Worm (Caenorhabditis elegans) whole organism, young adult: ENCODE measurements around the gene F18E2.15.

ENCODE experiments used
- B0019.2 ChIP-seq: fragments of 200-800 bp; sonication (Bioruptor generic); conservative IDR thresholded peaks from 2 replicates; pipeline ENCODE4 v1.3.6; 2022; ENCODE audit warnings: missing genetic modification reagents, missing genetic modification characterization, missing compliant biosample characterization
- C06A6.2 ChIP-seq: fragments of 200-800 bp; sonication (Bioruptor generic); conservative IDR thresholded peaks from 2 replicates; pipeline ENCODE4 v1.3.6; 2022; ENCODE audit warnings: missing genetic modification characterization, missing compliant biosample characterization
- F37B4.10 ChIP-seq: fragments of 200-800 bp; sonication (Bioruptor generic); IDR thresholded peaks from 2 replicates; pipeline ENCODE4 v1.3.6; 2022; ENCODE audit warnings: missing genetic modification characterization, missing compliant biosample characterization
- F49E8.2 ChIP-seq: sonication (generic microtip); optimal IDR thresholded peaks from 3 replicates; lab custom pipeline; 2017; ENCODE audit warnings: missing genetic modification characterization, mild to moderate bottlenecking, missing compliant biosample characterization, antibody characterized with exemption, moderate library complexity; ENCODE audit not compliant: insufficient read depth
- F57A8.1 ChIP-seq: fragments of 200-800 bp; sonication (Bioruptor generic); optimal IDR thresholded peaks from 2 replicates; lab custom pipeline; 2018; ENCODE audit warnings: mild to moderate bottlenecking, missing genetic modification characterization, moderate library complexity, missing compliant biosample characterization
- F57C9.4 ChIP-seq: sonication (generic microtip); optimal IDR thresholded peaks from 2 replicates; lab custom pipeline; 2017; ENCODE audit warnings: mild to moderate bottlenecking, missing genetic modification characterization, missing compliant biosample characterization
- K11D2.4 ChIP-seq: fragments of 200-800 bp; sonication (Bioruptor generic); IDR thresholded peaks from 2 replicates; pipeline ENCODE4 v1.3.6; 2022; ENCODE audit warnings: missing genetic modification reagents, missing genetic modification characterization, missing compliant biosample characterization
- Y53F4B.3 ChIP-seq: fragments of 200-800 bp; sonication (Bioruptor generic); IDR thresholded peaks from 2 replicates; pipeline ENCODE4 v1.3.6; 2022; ENCODE audit warnings: missing genetic modification reagents, missing genetic modification characterization, missing compliant biosample characterization
- Y95B8A.8 ChIP-seq: fragments of 200-800 bp; sonication (Bioruptor generic); IDR thresholded peaks from 2 replicates; pipeline ENCODE4 v1.3.6; 2022; ENCODE audit warnings: missing genetic modification reagents, missing genetic modification characterization, missing compliant biosample characterization
- ZK185.1 ChIP-seq: sonication (generic microtip); optimal IDR thresholded peaks from 2 replicates; lab custom pipeline; 2016; ENCODE audit warnings: mild to moderate bottlenecking, missing genetic modification characterization, missing compliant biosample characterization; ENCODE audit not compliant: poor library complexity, severe bottlenecking
- ama-1 ChIP-seq, 3 experiments: fragments of 150-350 bp in 1 of 3; sonication (generic microtip) in 2 of 3; optimal IDR thresholded peaks; 2 replicates each; lab custom pipeline; 2014 to 2018; ENCODE audit warnings: missing biosample characterization in 2 of 3, missing genetic modification characterization in 2 of 3, missing genetic modification reagents in 2 of 3
- attf-5 ChIP-seq: fragments of 200-800 bp; sonication (Bioruptor generic); optimal IDR thresholded peaks from 2 replicates; lab custom pipeline; 2018; ENCODE audit warnings: mild to moderate bottlenecking, missing genetic modification characterization, missing compliant biosample characterization
- attf-6 ChIP-seq: fragments of 200-800 bp; sonication (Bioruptor generic); IDR thresholded peaks from 2 replicates; pipeline ENCODE4 v1.3.6; 2022; ENCODE audit warnings: missing genetic modification reagents, missing genetic modification characterization, missing compliant biosample characterization
- cebp-1 ChIP-seq, 2 experiments: fragments of 200-800 bp in 1 of 2; sonication (Bioruptor generic) in 1 of 2; sonication (generic microtip) in 1 of 2; IDR thresholded peaks in 1 of 2; optimal IDR thresholded peaks in 1 of 2; 2 replicates each; pipeline versions ENCODE4 v1.3.6 to Lab custom; 2017 to 2022; ENCODE audit warnings: missing compliant biosample characterization in 2 of 2, missing genetic modification characterization in 2 of 2, mild to moderate bottlenecking in 1 of 2, missing genetic modification reagents in 1 of 2, moderate library complexity in 1 of 2
- ceh-100 ChIP-seq: fragments of 200-800 bp; sonication (Bioruptor generic); IDR thresholded peaks from 2 replicates; pipeline ENCODE4 v1.3.6; 2022; ENCODE audit warnings: missing genetic modification reagents, missing genetic modification characterization, missing compliant biosample characterization
- ceh-58 ChIP-seq: fragments of 200-800 bp; sonication (Bioruptor generic); IDR thresholded peaks from 2 replicates; pipeline ENCODE4 v1.3.6; 2022; ENCODE audit warnings: missing genetic modification characterization, missing compliant biosample characterization
- die-1 ChIP-seq: sonication (generic microtip); optimal IDR thresholded peaks from 2 replicates; lab custom pipeline; 2016; ENCODE audit warnings: missing genotype, mild to moderate bottlenecking, missing genetic modification characterization, missing compliant biosample characterization
- dox-1 ChIP-seq: fragments of 200-800 bp; sonication (Bioruptor generic); IDR thresholded peaks from 2 replicates; pipeline ENCODE4 v1.3.6; 2022; ENCODE audit warnings: missing genetic modification reagents, missing genetic modification characterization, missing compliant biosample characterization
- egl-44 ChIP-seq: fragments of 200-800 bp; sonication (Bioruptor generic); IDR thresholded peaks from 2 replicates; pipeline ENCODE4 v1.3.6; 2022; ENCODE audit warnings: missing genetic modification reagents, missing genetic modification characterization, missing compliant biosample characterization
- ets-4 ChIP-seq: fragments of 200-800 bp; sonication (Bioruptor generic); optimal IDR thresholded peaks from 2 replicates; lab custom pipeline; 2018; ENCODE audit warnings: mild to moderate bottlenecking, missing genetic modification characterization, missing compliant biosample characterization
- him-1 ChIP-seq: sonication (generic microtip); optimal IDR thresholded peaks from 2 replicates; lab custom pipeline; 2016; ENCODE audit warnings: missing genotype, missing genetic modification reagents, missing genetic modification characterization, missing compliant biosample characterization
- hlh-26 ChIP-seq: fragments of 200-800 bp; sonication (Bioruptor generic); conservative IDR thresholded peaks from 2 replicates; pipeline ENCODE4 v1.3.6; 2022; ENCODE audit warnings: missing genetic modification reagents, missing genetic modification characterization, missing compliant biosample characterization
- hsf-1 ChIP-seq: fragments of 200-800 bp; sonication (Bioruptor generic); IDR thresholded peaks from 2 replicates; pipeline ENCODE4 v1.3.6; 2022; ENCODE audit warnings: missing genetic modification reagents, missing genetic modification characterization, missing compliant biosample characterization
- lin-26 ChIP-seq: fragments of 200-800 bp; sonication (Bioruptor generic); IDR thresholded peaks from 2 replicates; pipeline ENCODE4 v1.3.6; 2022; ENCODE audit warnings: missing genetic modification reagents, missing genetic modification characterization, missing compliant biosample characterization
- lir-1 ChIP-seq: fragments of 200-800 bp; sonication (Bioruptor generic); conservative IDR thresholded peaks from 2 replicates; pipeline ENCODE4 v1.3.6; 2022; ENCODE audit warnings: missing genetic modification reagents, missing genetic modification characterization, missing compliant biosample characterization
- madf-3 ChIP-seq: fragments of 200-800 bp; sonication (Bioruptor generic); IDR thresholded peaks from 2 replicates; pipeline ENCODE4 v1.3.6; 2022; ENCODE audit warnings: missing genetic modification reagents, missing genetic modification characterization, missing compliant biosample characterization
- madf-6 ChIP-seq: fragments of 200-800 bp; sonication (Bioruptor generic); IDR thresholded peaks from 2 replicates; pipeline ENCODE4 v1.3.6; 2022; ENCODE audit warnings: missing genetic modification reagents, missing genetic modification characterization, missing compliant biosample characterization
- madf-8 ChIP-seq: fragments of 200-800 bp; sonication (Bioruptor generic); conservative IDR thresholded peaks from 2 replicates; pipeline ENCODE4 v1.3.6; 2022; ENCODE audit warnings: missing genetic modification reagents, missing genetic modification characterization, missing compliant biosample characterization
- mxl-1 ChIP-seq: sonication (generic microtip); optimal IDR thresholded peaks from 2 replicates; lab custom pipeline; 2016; ENCODE audit warnings: missing genetic modification characterization, missing compliant biosample characterization
- rpc-1 ChIP-seq, 2 experiments: fragments of 150-350 bp in 1 of 2; sonication (generic microtip) in 1 of 2; optimal IDR thresholded peaks; 2 replicates each; lab custom pipeline; 2014 to 2018; ENCODE audit warnings: missing biosample characterization in 1 of 2, missing genetic modification characterization in 1 of 2, missing genetic modification reagents in 1 of 2, missing genotype in 1 of 2
- somi-1 ChIP-seq: fragments of 200-800 bp; sonication (Bioruptor generic); optimal IDR thresholded peaks from 2 replicates; lab custom pipeline; 2018; ENCODE audit warnings: mild to moderate bottlenecking, missing genetic modification characterization, missing compliant biosample characterization
- zfh-2 ChIP-seq: fragments of 200-800 bp; sonication (Bioruptor generic); conservative IDR thresholded peaks from 2 replicates; pipeline ENCODE4 v1.3.6; 2022; ENCODE audit warnings: missing genetic modification reagents, missing genetic modification characterization, missing compliant biosample characterization
- zim-3 ChIP-seq: sonication (generic microtip); optimal IDR thresholded peaks from 2 replicates; lab custom pipeline; 2017; ENCODE audit warnings: mild to moderate bottlenecking, missing genetic modification characterization, moderate library complexity, missing compliant biosample characterization
- ztf-3 ChIP-seq: fragments of 200-800 bp; sonication (Bioruptor generic); optimal IDR thresholded peaks from 2 replicates; lab custom pipeline; 2018; ENCODE audit warnings: mild to moderate bottlenecking, missing genetic modification characterization, missing compliant biosample characterization

Gene F18E2.15

DNA sequence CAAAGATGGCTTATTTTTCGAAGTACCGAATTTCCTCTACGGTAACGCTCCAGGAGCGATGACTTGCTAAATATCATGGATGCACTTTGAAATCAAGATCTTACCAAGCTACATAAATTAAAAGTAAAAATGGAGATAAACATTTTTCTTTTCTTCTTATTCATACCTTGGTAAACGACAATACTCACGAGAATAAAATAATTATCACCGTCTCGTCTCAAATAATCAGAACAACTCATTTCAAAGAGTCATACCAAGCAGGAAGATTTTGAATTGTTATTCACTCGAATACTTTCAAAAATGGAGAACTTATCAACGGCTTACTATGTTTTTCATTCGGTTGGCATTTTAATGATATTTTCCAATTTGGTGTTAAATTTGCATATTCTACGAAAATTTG is 42.5 kb upstream of the F18E2.15 start, which contains the start of gene srbc-45:
srbc-45 (plus strand) TSS at position 301 of the 400 bp plus-strand sequence.
- TF ChIP-seq K11D2.4 (GFP tag; lab: Robert Waterston, UW) (no peak), ZK185.1 (tag; lab: Kevin White, UChicago) (no peak), madf-3 (no peak), attf-5 (no peak), somi-1 (no peak), ceh-58 (no peak), ceh-100 (GFP tag; lab: Robert Waterston, UW) (no peak), zfh-2 (GFP tag; lab: Robert Waterston, UW) (no peak), madf-6 (GFP tag; lab: Robert Waterston, UW) (no peak), cebp-1 (GFP tag; IDR thresholded peaks at IDR 0.05; lab: Robert Waterston, UW) (no peak), cebp-1 (tag; optimal IDR thresholded peaks at IDR 0.05; lab: Kevin White, UChicago) (no peak), C06A6.2 (no peak), ets-4 (GFP tag; lab: Kevin White, UChicago) (no peak), Y95B8A.8 (GFP tag; lab: Robert Waterston, UW) (no peak), lin-26 (no peak), B0019.2 (no peak), egl-44 (GFP tag; lab: Robert Waterston, UW) (no peak)

DNA sequence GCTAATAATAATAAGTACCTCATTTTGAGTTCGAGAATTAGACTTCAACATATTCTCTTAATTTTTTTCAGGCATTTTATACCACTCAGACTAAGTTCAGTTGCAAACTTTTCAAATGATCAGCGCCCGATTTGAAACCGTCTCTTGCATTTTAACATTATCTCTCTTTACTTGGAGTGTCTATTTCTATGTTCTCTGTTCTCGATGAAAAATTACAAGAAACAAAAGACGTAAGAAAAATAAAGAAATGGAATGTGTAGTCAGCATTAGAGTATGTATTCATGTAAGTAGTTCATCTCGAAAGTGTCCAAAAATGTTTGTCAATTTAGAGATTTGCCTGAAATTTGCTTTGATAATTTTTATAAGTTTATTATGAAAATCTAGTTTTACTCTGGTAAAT is 39.4 kb upstream of the F18E2.15 start, which contains the start of gene ugt-3:
ugt-3 (minus strand) TSS at position 101 of the 400 bp plus-strand sequence.
- TF ChIP-seq him-1 (tag; lab: Kevin White, UChicago) (no peak), hsf-1 (GFP tag; lab: Robert Waterston, UW) (no peak), dox-1 (GFP tag; lab: Robert Waterston, UW) (no peak), mxl-1 (tag; lab: Kevin White, UChicago) (no peak), F49E8.2 (tag; lab: Kevin White, UChicago) (no peak), ama-1 (optimal IDR thresholded peaks at IDR 0.05; lab: Kevin White, UChicago) (no peak), ama-1 (GFP tag; optimal IDR thresholded peaks at IDR 0.05; lab: Kevin White, UChicago) (no peak), madf-8 (no peak), attf-6 (GFP tag; lab: Robert Waterston, UW) (no peak), lir-1 (GFP tag; lab: Robert Waterston, UW) (no peak), zim-3 (tag; lab: Kevin White, UChicago) (no peak), Y53F4B.3 (no peak), rpc-1 (optimal IDR thresholded peaks at IDR 0.05; lab: Kevin White, UChicago) (no peak), rpc-1 (tag; optimal IDR thresholded peaks at IDR 0.05; lab: Kevin White, UChicago) (no peak)

DNA sequence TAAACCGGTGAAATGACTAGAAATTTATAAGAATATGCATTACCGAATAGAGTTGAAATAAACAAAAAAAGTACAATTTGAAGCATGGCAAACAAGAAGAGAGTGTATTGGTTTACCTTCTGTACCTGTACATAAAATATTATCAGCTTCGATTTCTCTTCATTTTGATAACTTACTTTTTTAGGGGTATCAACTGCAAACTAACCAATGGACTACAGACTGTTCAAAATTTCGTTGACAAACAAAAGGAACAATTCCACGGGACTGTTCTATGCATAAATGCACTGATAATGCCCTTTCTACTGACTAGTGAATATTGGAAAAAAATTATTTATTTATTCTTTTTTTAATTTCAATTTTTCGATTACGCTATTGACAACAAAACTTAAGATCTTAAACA is 37.2 kb upstream of the F18E2.15 start, which contains the start of gene ugt-6:
ugt-6 (minus strand) TSS at position 233 of the 400 bp plus-strand sequence.
- TF ChIP-seq F57C9.4 (no peak), F57A8.1 (GFP tag; lab: Kevin White, UChicago) (no peak), zfh-2 (GFP tag; lab: Robert Waterston, UW) (no peak), hlh-26 (GFP tag; lab: Robert Waterston, UW) (no peak), ztf-3 (GFP tag; lab: Kevin White, UChicago) (no peak), die-1 (no peak), ama-1 (optimal IDR thresholded peaks at IDR 0.05; lab: Kevin White, UChicago) (no peak), ama-1 (GFP tag; optimal IDR thresholded peaks at IDR 0.05; lab: Kevin White, UChicago) (no peak), F37B4.10 (no peak)
